Worm (Caenorhabditis elegans) whole organism, young adult: ENCODE measurements around the gene B0244.15.
A peak's percentile ranks its signal among the peaks of the same experiment; 100 is the strongest.

Experiments used
- B0261.1 ChIP-seq: sonication (generic microtip); optimal IDR thresholded peaks from 2 replicates; lab custom pipeline; 2016; ENCODE audit warnings: mild to moderate bottlenecking, missing genetic modification characterization, moderate library complexity, missing compliant biosample characterization
- F10E7.11 ChIP-seq: sonication (generic microtip); optimal IDR thresholded peaks from 2 replicates; lab custom pipeline; 2017; ENCODE audit warnings: mild to moderate bottlenecking, missing genetic modification characterization, moderate library complexity, missing compliant biosample characterization
- F33H1.4 ChIP-seq: fragments of 200-800 bp; sonication (Bioruptor generic); IDR thresholded peaks from 2 replicates; pipeline ENCODE4 v1.3.6; 2022; ENCODE audit warnings: missing genetic modification reagents, missing genetic modification characterization, missing compliant biosample characterization
- F39B2.1 ChIP-seq: fragments of 200-800 bp; sonication (Bioruptor generic); IDR thresholded peaks from 2 replicates; pipeline ENCODE4 v1.3.6; 2022; ENCODE audit warnings: missing genetic modification reagents, missing genetic modification characterization, missing compliant biosample characterization
- F49E8.2 ChIP-seq: sonication (generic microtip); optimal IDR thresholded peaks from 3 replicates; lab custom pipeline; 2017; ENCODE audit warnings: missing genetic modification characterization, mild to moderate bottlenecking, missing compliant biosample characterization, antibody characterized with exemption, moderate library complexity; ENCODE audit not compliant: insufficient read depth
- F52B5.7 ChIP-seq: sonication (generic microtip); optimal IDR thresholded peaks from 2 replicates; lab custom pipeline; 2016; ENCODE audit warnings: mild to moderate bottlenecking, missing genetic modification characterization, missing compliant biosample characterization
- F55B11.4 ChIP-seq: sonication (generic microtip); optimal IDR thresholded peaks from 2 replicates; lab custom pipeline; 2016; ENCODE audit warnings: missing compliant biosample characterization, missing genetic modification characterization, borderline replicate concordance; ENCODE audit not compliant: insufficient read depth
- K11D2.4 ChIP-seq: fragments of 200-800 bp; sonication (Bioruptor generic); IDR thresholded peaks from 2 replicates; pipeline ENCODE4 v1.3.6; 2022; ENCODE audit warnings: missing genetic modification reagents, missing genetic modification characterization, missing compliant biosample characterization
- K12H6.12 ChIP-seq: fragments of 200-800 bp; sonication (Bioruptor generic); optimal IDR thresholded peaks from 2 replicates; lab custom pipeline; 2018; ENCODE audit warnings: mild to moderate bottlenecking, missing genetic modification characterization, missing compliant biosample characterization
- Y53G8AR.9 ChIP-seq: fragments of 200-800 bp; sonication (Bioruptor generic); conservative IDR thresholded peaks from 2 replicates; pipeline ENCODE4 v1.3.6; 2022; ENCODE audit warnings: missing genetic modification reagents, missing genetic modification characterization, missing compliant biosample characterization
- Y67H2A.10 ChIP-seq: fragments of 200-800 bp; sonication (Bioruptor generic); conservative IDR thresholded peaks from 2 replicates; pipeline ENCODE4 v1.3.6; 2022; ENCODE audit warnings: missing genetic modification reagents, missing genetic modification characterization, missing compliant biosample characterization
- Y95B8A.8 ChIP-seq: fragments of 200-800 bp; sonication (Bioruptor generic); IDR thresholded peaks from 2 replicates; pipeline ENCODE4 v1.3.6; 2022; ENCODE audit warnings: missing genetic modification reagents, missing genetic modification characterization, missing compliant biosample characterization
- akir-1 ChIP-seq: fragments of 200-800 bp; sonication (Bioruptor generic); optimal IDR thresholded peaks from 2 replicates; lab custom pipeline; 2018; ENCODE audit warnings: mild to moderate bottlenecking, missing genetic modification characterization, moderate library complexity, missing compliant biosample characterization
- aptf-2 ChIP-seq: fragments of 200-800 bp; sonication (Bioruptor generic); conservative IDR thresholded peaks from 2 replicates; pipeline ENCODE4 v1.3.6; 2022; ENCODE audit warnings: missing genetic modification reagents, missing genetic modification characterization, missing compliant biosample characterization
- bed-1 ChIP-seq: fragments of 200-800 bp; sonication (Bioruptor generic); IDR thresholded peaks from 2 replicates; pipeline ENCODE4 v1.3.6; 2022; ENCODE audit warnings: missing genetic modification reagents, missing genetic modification characterization, missing compliant biosample characterization
- cebp-1 ChIP-seq, 2 experiments: fragments of 200-800 bp in 1 of 2; sonication (Bioruptor generic) in 1 of 2; sonication (generic microtip) in 1 of 2; IDR thresholded peaks in 1 of 2; optimal IDR thresholded peaks in 1 of 2; 2 replicates each; pipeline versions ENCODE4 v1.3.6 to Lab custom; 2017 to 2022; ENCODE audit warnings: missing compliant biosample characterization in 2 of 2, missing genetic modification characterization in 2 of 2, mild to moderate bottlenecking in 1 of 2, missing genetic modification reagents in 1 of 2, moderate library complexity in 1 of 2
- cebp-2 ChIP-seq: fragments of 200-800 bp; sonication (Bioruptor generic); IDR thresholded peaks from 2 replicates; pipeline ENCODE4 v1.3.6; 2022; ENCODE audit warnings: missing genetic modification characterization, missing compliant biosample characterization
- ceh-40 ChIP-seq: fragments of 200-800 bp; sonication (Bioruptor generic); IDR thresholded peaks from 2 replicates; pipeline ENCODE4 v1.3.6; 2022; ENCODE audit warnings: missing genetic modification characterization, missing compliant biosample characterization
- ceh-58 ChIP-seq: fragments of 200-800 bp; sonication (Bioruptor generic); IDR thresholded peaks from 2 replicates; pipeline ENCODE4 v1.3.6; 2022; ENCODE audit warnings: missing genetic modification characterization, missing compliant biosample characterization
- chd-7 ChIP-seq: sonication (generic microtip); optimal IDR thresholded peaks from 2 replicates; lab custom pipeline; 2016; ENCODE audit warnings: mild to moderate bottlenecking, missing genetic modification characterization, moderate library complexity, missing compliant biosample characterization
- egl-18 ChIP-seq: fragments of 200-800 bp; sonication (Bioruptor generic); IDR thresholded peaks from 2 replicates; pipeline ENCODE4 v1.3.6; 2022; ENCODE audit warnings: missing genetic modification reagents, missing genetic modification characterization, missing compliant biosample characterization
- ekl-4 ChIP-seq: fragments of 200-800 bp; sonication (Bioruptor generic); IDR thresholded peaks from 2 replicates; pipeline ENCODE4 v1.3.6; 2022; ENCODE audit warnings: missing genetic modification reagents, missing genetic modification characterization, missing compliant biosample characterization
- fkh-3 ChIP-seq: sonication (generic microtip); optimal IDR thresholded peaks from 2 replicates; lab custom pipeline; 2016; ENCODE audit warnings: mild to moderate bottlenecking, missing genetic modification characterization, missing compliant biosample characterization
- hmg-20 ChIP-seq: fragments of 200-800 bp; sonication (Bioruptor generic); IDR thresholded peaks from 2 replicates; pipeline ENCODE4 v1.3.6; 2022; ENCODE audit warnings: missing genetic modification reagents, missing genetic modification characterization, missing compliant biosample characterization
- hsf-1 ChIP-seq: fragments of 200-800 bp; sonication (Bioruptor generic); IDR thresholded peaks from 2 replicates; pipeline ENCODE4 v1.3.6; 2022; ENCODE audit warnings: missing genetic modification reagents, missing genetic modification characterization, missing compliant biosample characterization
- let-526 ChIP-seq: fragments of 200-800 bp; sonication (Bioruptor generic); IDR thresholded peaks from 2 replicates; pipeline ENCODE4 v1.3.6; 2022; ENCODE audit warnings: missing genetic modification reagents, missing genetic modification characterization, missing compliant biosample characterization
- lin-26 ChIP-seq: fragments of 200-800 bp; sonication (Bioruptor generic); IDR thresholded peaks from 2 replicates; pipeline ENCODE4 v1.3.6; 2022; ENCODE audit warnings: missing genetic modification reagents, missing genetic modification characterization, missing compliant biosample characterization
- lin-40 ChIP-seq: sonication (generic microtip); optimal IDR thresholded peaks from 2 replicates; lab custom pipeline; 2016; ENCODE audit warnings: missing genetic modification characterization, mild to moderate bottlenecking, missing compliant biosample characterization, missing genotype, missing genetic modification reagents
- lin-54 ChIP-seq: fragments of 200-800 bp; sonication (Bioruptor generic); optimal IDR thresholded peaks from 2 replicates; lab custom pipeline; 2018; ENCODE audit warnings: mild to moderate bottlenecking, missing genetic modification characterization, missing compliant biosample characterization
- mel-28 ChIP-seq: sonication (generic microtip); optimal IDR thresholded peaks from 2 replicates; lab custom pipeline; 2016; ENCODE audit warnings: borderline replicate concordance, mild to moderate bottlenecking, missing genetic modification characterization, missing compliant biosample characterization
- mxl-1 ChIP-seq: sonication (generic microtip); optimal IDR thresholded peaks from 2 replicates; lab custom pipeline; 2016; ENCODE audit warnings: missing genetic modification characterization, missing compliant biosample characterization
- nfya-1 ChIP-seq: sonication (generic microtip); optimal IDR thresholded peaks from 2 replicates; lab custom pipeline; 2017; ENCODE audit warnings: antibody characterized with exemption, missing compliant biosample characterization, missing genetic modification characterization, borderline replicate concordance; ENCODE audit not compliant: insufficient read depth
- nfya-2 ChIP-seq: fragments of 200-800 bp; sonication (Bioruptor generic); IDR thresholded peaks from 2 replicates; pipeline ENCODE4 v1.3.6; 2022; ENCODE audit warnings: missing genetic modification reagents, missing genetic modification characterization, missing compliant biosample characterization
- nhr-179 ChIP-seq: sonication (generic microtip); optimal IDR thresholded peaks from 2 replicates; lab custom pipeline; 2016; ENCODE audit warnings: mild to moderate bottlenecking, missing genetic modification characterization, missing compliant biosample characterization
- nhr-90 ChIP-seq: sonication (generic microtip); optimal IDR thresholded peaks from 2 replicates; lab custom pipeline; 2016; ENCODE audit warnings: missing genotype, mild to moderate bottlenecking, missing genetic modification characterization, missing compliant biosample characterization
- pbrm-1 ChIP-seq: fragments of 200-800 bp; sonication (Bioruptor generic); IDR thresholded peaks from 2 replicates; pipeline ENCODE4 v1.3.6; 2022; ENCODE audit warnings: missing genetic modification reagents, missing genetic modification characterization, missing compliant biosample characterization
- pha-4 ChIP-seq: fragments of 150-350 bp; sonication (generic microtip); optimal IDR thresholded peaks from 2 replicates; lab custom pipeline; 2014; ENCODE audit warnings: missing biosample characterization, missing genetic modification reagents, missing genetic modification characterization
- rpc-1 ChIP-seq, 2 experiments: fragments of 150-350 bp in 1 of 2; sonication (generic microtip) in 1 of 2; optimal IDR thresholded peaks; 2 replicates each; lab custom pipeline; 2014 to 2018; ENCODE audit warnings: missing biosample characterization in 1 of 2, missing genetic modification characterization in 1 of 2, missing genetic modification reagents in 1 of 2, missing genotype in 1 of 2
- sdz-38 ChIP-seq: sonication (generic microtip); optimal IDR thresholded peaks from 2 replicates; lab custom pipeline; 2016; ENCODE audit warnings: missing genotype, missing genetic modification characterization, missing compliant biosample characterization
- snpc-1.1 ChIP-seq: sonication (generic microtip); optimal IDR thresholded peaks from 2 replicates; lab custom pipeline; 2017; ENCODE audit warnings: missing genetic modification characterization, mild to moderate bottlenecking, missing compliant biosample characterization, antibody characterized with exemption, moderate library complexity, missing genotype, missing genetic modification reagents; ENCODE audit not compliant: insufficient read depth
- somi-1 ChIP-seq: fragments of 200-800 bp; sonication (Bioruptor generic); optimal IDR thresholded peaks from 2 replicates; lab custom pipeline; 2018; ENCODE audit warnings: mild to moderate bottlenecking, missing genetic modification characterization, missing compliant biosample characterization
- tbx-9 ChIP-seq: sonication (generic microtip); optimal IDR thresholded peaks from 2 replicates; lab custom pipeline; 2016; ENCODE audit warnings: borderline replicate concordance, missing genetic modification characterization, inconsistent platforms, missing compliant biosample characterization
- unc-62 ChIP-seq: fragments of 150-350 bp; optimal IDR thresholded peaks from 2 replicates; lab custom pipeline; 2014; ENCODE audit warnings: missing biosample characterization, missing genetic modification reagents, missing genetic modification characterization
- zim-3 ChIP-seq: sonication (generic microtip); optimal IDR thresholded peaks from 2 replicates; lab custom pipeline; 2017; ENCODE audit warnings: mild to moderate bottlenecking, missing genetic modification characterization, moderate library complexity, missing compliant biosample characterization
- ztf-18 ChIP-seq: sonication (generic microtip); optimal IDR thresholded peaks from 2 replicates; lab custom pipeline; 2016; ENCODE audit warnings: missing genotype, mild to moderate bottlenecking, missing genetic modification characterization, missing compliant biosample characterization
- ztf-22 ChIP-seq: fragments of 200-800 bp; sonication (Bioruptor generic); optimal IDR thresholded peaks from 2 replicates; lab custom pipeline; 2018; ENCODE audit warnings: mild to moderate bottlenecking, missing genetic modification characterization, moderate library complexity, missing compliant biosample characterization
- ztf-26 ChIP-seq: sonication (generic microtip); optimal IDR thresholded peaks from 2 replicates; lab custom pipeline; 2017; ENCODE audit warnings: missing genetic modification characterization, missing compliant biosample characterization
- ztf-28 ChIP-seq: fragments of 200-800 bp; sonication (Bioruptor generic); IDR thresholded peaks from 2 replicates; pipeline ENCODE4 v1.3.6; 2022; ENCODE audit warnings: missing genetic modification reagents, missing genetic modification characterization, missing compliant biosample characterization

The B0244.15 gene

ce11 chrIII:5721888-5722287, 21.3 kb upstream of the B0244.15 start (continued):
- no peak; the same call in 1 of the 2 replicates for TF ChIP-seq aptf-2 (GFP tag; lab: Robert Waterston, UW)
- no peak for TF ChIP-seq mxl-1 (tag; lab: Kevin White, UChicago)
- TF ChIP-seq bed-1 (GFP tag; lab: Robert Waterston, UW): no peak
- no peak for TF ChIP-seq nfya-2 (GFP tag; lab: Robert Waterston, UW)
- 0 out of 2 replicates have a peak, but pooled peaks have one; percentile 53 for TF ChIP-seq Y53G8AR.9 (GFP tag; lab: Robert Waterston, UW)
- peak; percentile 5 for TF ChIP-seq zim-3 (tag; lab: Kevin White, UChicago)
- no peak for TF ChIP-seq ztf-22 (GFP tag; lab: Kevin White, UChicago)
- no peak for TF ChIP-seq F39B2.1 (GFP tag; lab: Robert Waterston, UW)
- peak; percentile 37; the same call in 1 of the 2 replicates for TF ChIP-seq ekl-4 (GFP tag; lab: Robert Waterston, UW)
- TF ChIP-seq ceh-40 (GFP tag; lab: Robert Waterston, UW): no peak
- peak; percentile 62; the same call in 1 of the 2 replicates for TF ChIP-seq Y67H2A.10
- TF ChIP-seq B0261.1 (tag; lab: Kevin White, UChicago): no peak
- peak; percentile 4 for TF ChIP-seq somi-1 (GFP tag; lab: Kevin White, UChicago)
- TF ChIP-seq ztf-18 (tag; lab: Kevin White, UChicago): peak; percentile 12
- no peak for TF ChIP-seq pbrm-1 (GFP tag; lab: Robert Waterston, UW)
- no peak for TF ChIP-seq sdz-38
- TF ChIP-seq chd-7 (tag; lab: Kevin White, UChicago): peak; percentile 20
- no peak for TF ChIP-seq lin-26 (GFP tag; lab: Robert Waterston, UW)
- TF ChIP-seq nhr-90 (tag; lab: Kevin White, UChicago): no peak
- TF ChIP-seq akir-1 (GFP tag; lab: Kevin White, UChicago): peak; percentile 69
- no peak for TF ChIP-seq hsf-1 (GFP tag; lab: Robert Waterston, UW)
- TF ChIP-seq cebp-2 (GFP tag; lab: Robert Waterston, UW): no peak
- no peak for TF ChIP-seq F49E8.2
- no peak for TF ChIP-seq F52B5.7 (tag; lab: Kevin White, UChicago)
- no peak for TF ChIP-seq hmg-20
- no peak for TF ChIP-seq snpc-1.1 (tag; lab: Kevin White, UChicago)
- TF ChIP-seq ztf-28: no peak
- no peak for TF ChIP-seq rpc-1 (optimal IDR thresholded peaks at IDR 0.05; lab: Kevin White, UChicago)
- no peak for TF ChIP-seq rpc-1 (tag; optimal IDR thresholded peaks at IDR 0.05; lab: Kevin White, UChicago)
- TF ChIP-seq F33H1.4 (GFP tag; lab: Robert Waterston, UW): peak; percentile 46; the same call in 1 of the 2 replicates
- no peak for TF ChIP-seq cebp-1 (GFP tag; IDR thresholded peaks at IDR 0.05; lab: Robert Waterston, UW)
- TF ChIP-seq cebp-1 (tag; optimal IDR thresholded peaks at IDR 0.05; lab: Kevin White, UChicago): peak; percentile 51
- peak; percentile 77 for TF ChIP-seq lin-54 (GFP tag; lab: Kevin White, UChicago)
- no peak for TF ChIP-seq ceh-58
- no peak for TF ChIP-seq fkh-3 (tag; lab: Kevin White, UChicago)
- TF ChIP-seq unc-62 (GFP tag; lab: Kevin White, UChicago): no peak
- TF ChIP-seq Y95B8A.8 (GFP tag; lab: Robert Waterston, UW): no peak
- peak; percentile 61 for TF ChIP-seq lin-40 (tag; lab: Kevin White, UChicago)
- no peak for TF ChIP-seq ztf-26 (tag; lab: Kevin White, UChicago)
- TF ChIP-seq nfya-1 (tag; lab: Kevin White, UChicago): no peak
- no peak for TF ChIP-seq F10E7.11 (tag; lab: Kevin White, UChicago)
- TF ChIP-seq F55B11.4 (tag; lab: Kevin White, UChicago): no peak
- no peak for TF ChIP-seq nhr-179 (tag; lab: Kevin White, UChicago)
- no peak for TF ChIP-seq tbx-9 (tag; lab: Kevin White, UChicago)
- TF ChIP-seq pha-4 (tag; lab: Kevin White, UChicago): no peak
- no peak for TF ChIP-seq mel-28 (tag; lab: Kevin White, UChicago)
- TF ChIP-seq K12H6.12 (tag; lab: Kevin White, UChicago): no peak
- TF ChIP-seq egl-18 (GFP tag; lab: Robert Waterston, UW): no peak
- TF ChIP-seq K11D2.4 (GFP tag; lab: Robert Waterston, UW): no peak
- TF ChIP-seq let-526: no peak
